Worm (Caenorhabditis elegans) whole organism, L1 larva: ENCODE data around the gene ncx-6.
A peak's percentile ranks its signal among the peaks of the same experiment; 100 is the strongest.

Experiments
- C34B4.2 ChIP-seq: sonication (generic microtip); optimal IDR thresholded peaks from 2 replicates; lab custom pipeline; 2017; ENCODE audit warnings: mild to moderate bottlenecking, missing genetic modification characterization, missing compliant biosample characterization
- alr-1 ChIP-seq: fragments of 200-800 bp; sonication (Bioruptor generic); optimal IDR thresholded peaks from 2 replicates; lab custom pipeline; 2018; ENCODE audit warnings: borderline replicate concordance, mild to moderate bottlenecking, missing genetic modification characterization, missing compliant biosample characterization
- blmp-1 ChIP-seq: fragments of 150-350 bp; optimal IDR thresholded peaks from 2 replicates; lab custom pipeline; 2014; ENCODE audit warnings: missing biosample characterization, missing genetic modification characterization
- dsc-1 ChIP-seq: sonication (generic microtip); optimal IDR thresholded peaks from 2 replicates; lab custom pipeline; 2016; ENCODE audit warnings: mild to moderate bottlenecking, missing genetic modification characterization, missing compliant biosample characterization
- efl-1 ChIP-seq, 4 experiments: fragments of 150-350 bp; optimal IDR thresholded peaks in 3 of 4; peaks in 1 of 4; 1 replicate in 1 of 4; 2 replicates in 3 of 4; lab custom pipeline; 2014; ENCODE audit warnings: missing biosample characterization in 2 of 4, missing genetic modification characterization in 2 of 4, missing genetic modification reagents in 2 of 4
- elt-3 ChIP-seq, 6 experiments: fragments of 150-350 bp in 1 of 6; sonication (generic microtip); optimal IDR thresholded peaks; 2 replicates each; lab custom pipeline; 2017 to 2018; ENCODE audit warnings: missing biosample characterization in 6 of 6, missing genetic modification characterization in 6 of 6, inconsistent platforms in 1 of 6
- fkh-10 ChIP-seq: sonication (generic microtip); optimal IDR thresholded peaks from 2 replicates; lab custom pipeline; 2017; ENCODE audit warnings: missing biosample characterization, missing genetic modification reagents, missing genetic modification characterization
- fkh-4 ChIP-seq: sonication (generic microtip); optimal IDR thresholded peaks from 2 replicates; lab custom pipeline; 2016; ENCODE audit warnings: missing compliant biosample characterization, missing genetic modification characterization, borderline replicate concordance
- fkh-8 ChIP-seq: sonication (generic microtip); optimal IDR thresholded peaks from 2 replicates; lab custom pipeline; 2016; ENCODE audit warnings: mild to moderate bottlenecking, missing genetic modification characterization, missing compliant biosample characterization
- grh-1 ChIP-seq: fragments of 200-800 bp; sonication (Bioruptor generic); IDR thresholded peaks from 2 replicates; pipeline ENCODE4 v1.3.6; 2022; ENCODE audit warnings: missing genetic modification reagents, missing genetic modification characterization, missing compliant biosample characterization
- irx-1 ChIP-seq: sonication (generic microtip); optimal IDR thresholded peaks from 2 replicates; lab custom pipeline; 2016; ENCODE audit warnings: missing genetic modification characterization, missing compliant biosample characterization
- isw-1 ChIP-seq: fragments of 200-800 bp; sonication (Bioruptor generic); IDR thresholded peaks from 2 replicates; pipeline ENCODE4 v1.3.6; 2022; ENCODE audit warnings: missing genetic modification characterization, missing compliant biosample characterization
- lin-14 ChIP-seq: fragments of 200-800 bp; sonication (Bioruptor generic); optimal IDR thresholded peaks from 2 replicates; lab custom pipeline; 2018; ENCODE audit warnings: mild to moderate bottlenecking, missing genetic modification characterization, moderate library complexity, missing compliant biosample characterization
- lin-35 ChIP-seq, 2 experiments: fragments of 150-350 bp; optimal IDR thresholded peaks; 2 replicates each; lab custom pipeline; 2014; ENCODE audit warnings: missing biosample characterization in 2 of 2, missing genetic modification characterization in 2 of 2, missing genetic modification reagents in 2 of 2
- lin-39 ChIP-seq: fragments of 150-350 bp; optimal IDR thresholded peaks from 2 replicates; lab custom pipeline; 2014; ENCODE audit warnings: missing biosample characterization, missing genetic modification reagents, missing genetic modification characterization
- lsy-2 ChIP-seq, 2 experiments: fragments of 150-350 bp; optimal IDR thresholded peaks; 2 replicates each; lab custom pipeline; 2014; ENCODE audit warnings: missing biosample characterization in 2 of 2, missing genetic modification characterization in 2 of 2
- mdl-1 ChIP-seq, 2 experiments: fragments of 150-350 bp; optimal IDR thresholded peaks; 2 replicates each; lab custom pipeline; 2014 to 2017; ENCODE audit warnings: missing biosample characterization in 2 of 2, missing genetic modification characterization in 2 of 2, inconsistent platforms in 1 of 2
- mef-2 ChIP-seq: fragments of 150-350 bp; optimal IDR thresholded peaks from 2 replicates; lab custom pipeline; 2014; ENCODE audit warnings: missing biosample characterization, missing genetic modification characterization
- mep-1 ChIP-seq: fragments of 150-350 bp; optimal IDR thresholded peaks from 2 replicates; lab custom pipeline; 2014; ENCODE audit warnings: missing biosample characterization, missing genetic modification characterization
- nhr-20 ChIP-seq: sonication (generic microtip); optimal IDR thresholded peaks from 2 replicates; lab custom pipeline; 2016; ENCODE audit warnings: mild to moderate bottlenecking, missing genetic modification characterization, missing compliant biosample characterization
- nhr-28 ChIP-seq: fragments of 150-350 bp; optimal IDR thresholded peaks from 2 replicates; lab custom pipeline; 2014; ENCODE audit warnings: missing biosample characterization, missing genetic modification characterization
- nhr-71 ChIP-seq: sonication (generic microtip); optimal IDR thresholded peaks from 2 replicates; lab custom pipeline; 2016; ENCODE audit warnings: mild to moderate bottlenecking, missing genetic modification characterization, moderate library complexity, missing compliant biosample characterization
- nhr-76 ChIP-seq: sonication (generic microtip); optimal IDR thresholded peaks from 2 replicates; lab custom pipeline; 2017; ENCODE audit warnings: missing biosample characterization, missing genetic modification characterization
- nhr-84 ChIP-seq: sonication (generic microtip); optimal IDR thresholded peaks from 2 replicates; lab custom pipeline; 2017; ENCODE audit warnings: missing biosample characterization, missing genetic modification characterization
- nhr-85 ChIP-seq: sonication (generic microtip); peaks from one replicate; lab custom pipeline; 2016; ENCODE audit warnings: missing genetic modification characterization, inconsistent platforms, missing compliant biosample characterization
- pag-3 ChIP-seq: sonication (generic microtip); optimal IDR thresholded peaks from 2 replicates; lab custom pipeline; 2017; ENCODE audit warnings: missing genetic modification characterization, mild to moderate bottlenecking, missing compliant biosample characterization, antibody characterized with exemption, borderline replicate concordance; ENCODE audit not compliant: insufficient read depth
- pax-3 ChIP-seq: fragments of 200-800 bp; sonication (Bioruptor generic); optimal IDR thresholded peaks from 2 replicates; lab custom pipeline; 2018; ENCODE audit warnings: mild to moderate bottlenecking, missing genetic modification characterization, moderate library complexity, missing compliant biosample characterization
- rnt-1 ChIP-seq: sonication (generic microtip); optimal IDR thresholded peaks from 2 replicates; lab custom pipeline; 2016; ENCODE audit warnings: mild to moderate bottlenecking, missing genetic modification characterization, moderate library complexity, missing compliant biosample characterization
- skn-1 ChIP-seq: fragments of 150-350 bp; optimal IDR thresholded peaks from 2 replicates; lab custom pipeline; 2014; ENCODE audit warnings: missing biosample characterization, missing genetic modification characterization
- snu-23 ChIP-seq: sonication (generic microtip); optimal IDR thresholded peaks from 2 replicates; lab custom pipeline; 2016; ENCODE audit warnings: missing genetic modification characterization, missing compliant biosample characterization
- swsn-7 ChIP-seq: sonication (generic microtip); optimal IDR thresholded peaks from 2 replicates; lab custom pipeline; 2016; ENCODE audit warnings: missing genetic modification characterization, missing compliant biosample characterization
- tbx-2 ChIP-seq: sonication (generic microtip); optimal IDR thresholded peaks from 2 replicates; lab custom pipeline; 2016; ENCODE audit warnings: missing genetic modification characterization, missing compliant biosample characterization
- tlp-1 ChIP-seq: fragments of 150-350 bp; optimal IDR thresholded peaks from 2 replicates; lab custom pipeline; 2014; ENCODE audit warnings: missing biosample characterization, missing genetic modification characterization
- unc-130 ChIP-seq: fragments of 150-350 bp; optimal IDR thresholded peaks from 2 replicates; lab custom pipeline; 2017; ENCODE audit warnings: missing biosample characterization, missing genetic modification characterization, inconsistent platforms

Gene ncx-6

DNA sequence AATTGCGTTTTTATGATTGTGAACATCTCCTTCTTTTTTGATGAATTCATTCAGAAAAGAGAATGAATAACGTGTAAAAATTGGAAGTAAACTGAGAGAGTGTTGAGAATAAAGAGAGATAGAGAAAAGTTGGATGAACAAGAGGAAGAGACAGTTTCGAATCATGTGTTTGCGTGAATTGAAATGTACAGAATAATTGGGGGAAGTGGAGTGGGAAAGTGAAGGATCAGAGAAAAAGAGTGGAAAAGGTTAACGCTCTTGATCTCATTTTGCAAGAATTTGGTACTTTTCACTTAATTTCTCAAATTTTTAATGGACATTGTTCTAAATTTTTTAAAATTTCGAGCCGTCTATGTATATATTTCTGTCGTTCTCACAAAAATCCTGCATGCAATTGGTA, 19.6 kb upstream of the ncx-6 start:
- TF ChIP-seq isw-1 (GFP tag; lab: Robert Waterston, UW) (no peak), snu-23 (GFP tag; lab: Kevin White, UChicago) (peak; percentile 22), nhr-28 (tag; lab: Kevin White, UChicago) (no peak), blmp-1 (tag; lab: Kevin White, UChicago) (peak; percentile 87), pag-3 (no peak), mef-2 (tag; lab: Kevin White, UChicago) (no peak), lin-35 (GFP tag; optimal IDR thresholded peaks at IDR 0.05; lab: Kevin White, UChicago) (peak in 1 of 2 experiments; percentile 26), elt-3 (tag; optimal IDR thresholded peaks at IDR 0.05; lab: Kevin White, UChicago) (peak in 1 of 6 experiments; percentile 27), irx-1 (tag; lab: Kevin White, UChicago) (no peak), mep-1 (tag; lab: Kevin White, UChicago) (peak; percentile 32), grh-1 (GFP tag; lab: Robert Waterston, UW) (no peak), swsn-7 (no peak), lsy-2 (tag; optimal IDR thresholded peaks at IDR 0.05; lab: Kevin White, UChicago) (peak in 1 of 2 experiments; percentile 23), nhr-20 (tag; lab: Kevin White, UChicago) (peak; percentile 3), nhr-76 (no peak), mdl-1 (tag; optimal IDR thresholded peaks at IDR 0.05; lab: Kevin White, UChicago) (no peak), fkh-10 (GFP tag; lab: Kevin White, UChicago) (no peak), nhr-85 (tag; lab: Kevin White, UChicago) (peak; percentile 74), nhr-84 (tag; lab: Kevin White, UChicago) (no peak), lin-14 (GFP tag; lab: Kevin White, UChicago) (peak; percentile 64)

DNA sequence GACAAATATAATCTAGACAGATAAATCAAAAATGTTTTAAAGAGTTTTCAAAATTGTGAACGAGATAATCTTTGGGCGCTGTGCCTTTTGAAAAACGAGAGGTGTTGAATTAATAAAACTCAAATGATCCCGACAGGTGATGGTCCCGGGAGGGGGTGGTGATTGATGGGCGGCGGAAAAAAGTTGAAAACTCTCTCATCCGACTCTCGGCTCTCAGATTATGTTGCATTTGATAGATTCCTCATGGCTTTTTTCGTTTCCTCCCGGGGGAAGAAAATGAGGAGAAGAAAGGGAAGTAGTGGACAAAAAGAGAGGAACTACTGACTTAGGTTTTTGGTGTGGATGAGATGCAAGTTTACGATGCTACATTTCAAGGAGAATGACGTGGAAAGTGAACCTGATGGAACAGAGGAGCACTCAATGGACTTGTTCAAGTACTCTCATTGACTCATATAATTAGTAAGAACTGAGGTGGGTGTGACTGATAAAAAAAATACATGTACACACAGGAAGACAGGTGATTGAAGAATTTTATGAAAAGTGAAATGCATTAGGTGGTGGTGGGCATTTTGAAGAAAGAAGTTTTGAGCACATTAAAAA, 17.7 kb upstream of the ncx-6 start:
- TF ChIP-seq fkh-10 (GFP tag; lab: Kevin White, UChicago) (no peak), tlp-1 (tag; lab: Kevin White, UChicago) (no peak), nhr-20 (tag; lab: Kevin White, UChicago) (peak; percentile 20), skn-1 (tag; lab: Kevin White, UChicago) (no peak), nhr-85 (tag; lab: Kevin White, UChicago) (peak; percentile 9), snu-23 (GFP tag; lab: Kevin White, UChicago) (peak; percentile 19), lsy-2 (tag; optimal IDR thresholded peaks at IDR 0.05; lab: Kevin White, UChicago) (peak; percentile 1 to 7), lin-14 (GFP tag; lab: Kevin White, UChicago) (peak; percentile 90), lin-39 (tag; lab: Kevin White, UChicago) (peak; percentile 51), fkh-4 (no peak), alr-1 (tag; lab: Kevin White, UChicago) (no peak), unc-130 (tag; lab: Kevin White, UChicago) (no peak), mep-1 (tag; lab: Kevin White, UChicago) (no peak), dsc-1 (tag; lab: Kevin White, UChicago) (peak; percentile 75), rnt-1 (tag; lab: Kevin White, UChicago) (peak; percentile 74), C34B4.2 (no peak), swsn-7 (peak; percentile 24), fkh-8 (tag; lab: Kevin White, UChicago) (no peak), efl-1 (optimal IDR thresholded peaks at IDR 0.05; lab: Kevin White, UChicago) (no peak), efl-1 (GFP tag; optimal IDR thresholded peaks at IDR 0.05 in 1 of 2; lab: Kevin White, UChicago) (peak in 1 of 2 experiments; percentile 3), nhr-71 (tag; lab: Kevin White, UChicago) (peak; percentile 60)

DNA sequence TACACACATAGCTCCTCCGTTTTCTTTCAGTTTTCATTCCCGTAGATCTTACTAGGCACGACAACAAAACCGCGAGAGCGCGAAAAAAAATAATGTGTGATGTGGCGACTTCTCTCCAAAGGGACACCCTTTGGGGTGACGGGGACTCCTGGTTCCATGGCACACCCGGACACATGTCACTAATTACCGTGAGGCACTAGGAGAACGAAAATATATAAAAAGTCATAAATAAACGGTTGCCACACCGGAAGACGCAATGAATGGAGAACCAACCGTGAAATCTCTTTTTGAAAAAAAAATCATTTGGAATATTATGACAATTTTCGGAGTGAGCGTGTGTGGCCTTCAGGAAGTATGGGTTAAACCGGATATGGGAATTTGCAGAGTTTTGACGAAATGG, 16.7 kb upstream of the ncx-6 start:
- no peak for TF ChIP-seq pax-3 (tag; lab: Kevin White, UChicago)
- TF ChIP-seq tbx-2 (tag; lab: Kevin White, UChicago) = no peak
- no peak for TF ChIP-seq efl-1 (optimal IDR thresholded peaks at IDR 0.05; lab: Kevin White, UChicago)
- TF ChIP-seq efl-1 (GFP tag; optimal IDR thresholded peaks at IDR 0.05 in 1 of 2; lab: Kevin White, UChicago) = peak in 1 of 2 experiments; percentile 42
- TF ChIP-seq dsc-1 (tag; lab: Kevin White, UChicago) = peak; percentile 53

ce11 chrIII:9727439-9727838, 13.7 kb upstream of the ncx-6 start, which contains the start of gene C07A9.12:
TSS of gene C07A9.12 (minus strand) at chrIII:9727539.
- no peak for TF ChIP-seq tlp-1 (tag; lab: Kevin White, UChicago)
- TF ChIP-seq dsc-1 (tag; lab: Kevin White, UChicago) = peak; percentile 3
